ENCODE assay signal across 2 worm cellular contexts in the genomic region with DNA sequence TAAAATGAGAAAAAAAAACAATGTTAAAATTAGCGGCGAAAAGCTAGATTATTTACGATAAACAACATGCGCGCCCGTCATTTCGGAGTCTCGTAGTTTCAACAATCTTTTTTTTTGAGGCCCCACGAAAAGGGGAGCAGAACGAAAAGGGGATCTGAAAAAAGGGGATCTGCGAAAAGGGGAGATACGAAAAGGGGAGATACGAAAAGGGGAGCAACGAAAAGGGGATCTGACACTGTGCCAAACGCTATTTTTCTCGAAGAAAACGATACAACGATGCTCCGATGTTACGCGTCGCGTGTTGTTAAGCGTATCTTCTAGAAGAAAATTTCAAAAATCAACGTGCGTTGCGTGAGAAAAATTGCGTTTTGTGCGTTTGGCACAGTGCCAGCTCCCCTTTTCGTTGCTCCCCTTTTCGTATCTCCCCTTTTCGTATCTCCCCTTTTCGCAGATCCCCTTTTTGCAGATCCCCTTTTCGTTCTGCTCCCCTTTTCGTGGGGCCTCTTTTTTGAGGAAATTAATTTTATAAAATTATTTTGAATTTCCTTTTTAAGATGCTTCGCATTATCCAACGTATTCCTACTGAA.
TF ChIP-seq lines count a peak whose summit lies in the region.

A gene (plus strand): TSS at position 549 of the 587 bp plus-strand sequence.

TF ChIP-seq in whole organism, L4 larva, 104 proteins besides CTCF, POLR2A, EP300 and RAD21 (continued from another document):
- peak; percentile 76 for TF ChIP-seq snpc-1.2 (GFP tag; IDR thresholded peaks at IDR 0.05; lab: Robert Waterston, UW)
- peak; percentile 34 for TF ChIP-seq hlh-30 (tag; optimal IDR thresholded peaks at IDR 0.05; lab: Kevin White, UChicago; ENCODE audit: insufficient read depth)
- TF ChIP-seq nhr-42 (GFP tag; IDR thresholded peaks at IDR 0.05; lab: Robert Waterston, UW), result peak; percentile 62; the same call in 1 of the 2 replicates
- TF ChIP-seq D1046.2 (GFP tag; IDR thresholded peaks at IDR 0.05; lab: Robert Waterston, UW), result peak; percentile 76
- peak in 1 of 2 experiments; percentile 89; a peak in 2 of 4 replicates for TF ChIP-seq madf-5 (GFP tag; IDR thresholded peaks at IDR 0.05; lab: Robert Waterston, UW)
- TF ChIP-seq mep-1 (tag; optimal IDR thresholded peaks at IDR 0.05; lab: Kevin White, UChicago), result peak; percentile 78
- TF ChIP-seq arid-1 (GFP tag; conservative IDR thresholded peaks at IDR 0.05; lab: Robert Waterston, UW), result peak; percentile 66
- peak; percentile 11 for TF ChIP-seq sdz-12 (GFP tag; optimal IDR thresholded peaks at IDR 0.05; lab: Kevin White, UChicago)
- 0 out of 2 replicates have a peak, but pooled peaks have one; percentile 53 for TF ChIP-seq tra-1 (GFP tag; IDR thresholded peaks at IDR 0.05; lab: Robert Waterston, UW)
- peak; percentile 34 for TF ChIP-seq nhr-6 (tag; optimal IDR thresholded peaks at IDR 0.05; lab: Kevin White, UChicago)
- TF ChIP-seq unc-130 (GFP tag; optimal IDR thresholded peaks at IDR 0.05; lab: Kevin White, UChicago), result peak; percentile 82
- peak; percentile 59 for TF ChIP-seq mxl-3 (GFP tag; optimal IDR thresholded peaks at IDR 0.05; lab: Kevin White, UChicago)
- TF ChIP-seq dpl-1 (GFP tag; optimal IDR thresholded peaks at IDR 0.05; lab: Kevin White, UChicago), result peak; percentile 74
- peak; percentile 68 for TF ChIP-seq aha-1 (tag; lab: Kevin White, UChicago)
- TF ChIP-seq hlh-11 (tag; optimal IDR thresholded peaks at IDR 0.05; lab: Kevin White, UChicago), result peak; percentile 29
- TF ChIP-seq egl-43 (GFP tag; IDR thresholded peaks at IDR 0.05; lab: Robert Waterston, UW), result peak; percentile 67; the same call in 1 of the 2 replicates
- TF ChIP-seq madf-9 (GFP tag; conservative IDR thresholded peaks at IDR 0.05; lab: Robert Waterston, UW), result peak; percentile 70; the same call in 1 of the 2 replicates
- peak; percentile 41 for TF ChIP-seq nhr-11 (tag; optimal IDR thresholded peaks at IDR 0.05; lab: Kevin White, UChicago)
- TF ChIP-seq F37D6.2 (tag; optimal IDR thresholded peaks at IDR 0.05; lab: Kevin White, UChicago), result peak; percentile 16
- TF ChIP-seq dmd-6 (GFP tag; IDR thresholded peaks at IDR 0.05; lab: Robert Waterston, UW), result peak; percentile 71
- peak in 1 of 2 experiments; percentile 73 for TF ChIP-seq hif-1 (tag; optimal IDR thresholded peaks at IDR 0.05; lab: Kevin White, UChicago)
- TF ChIP-seq ceh-20 (GFP tag; IDR thresholded peaks at IDR 0.05; lab: Robert Waterston, UW), result peak; percentile 72; the same call in 1 of the 2 replicates
- TF ChIP-seq lin-29 (GFP tag; IDR thresholded peaks at IDR 0.05; lab: Robert Waterston, UW), result 0 out of 2 replicates have a peak, but pooled peaks have one; percentile 31
- TF ChIP-seq mdt-29 (GFP tag; IDR thresholded peaks at IDR 0.05; lab: Robert Waterston, UW), result peak; percentile 6; the same call in 1 of the 2 replicates

TF ChIP-seq in whole organism, late embryonic, 69 proteins besides CTCF, POLR2A, EP300 and RAD21 (continued from another document):
- TF ChIP-seq ceh-19 (GFP tag; optimal IDR thresholded peaks at IDR 0.05; lab: Kevin White, UChicago) (peak; percentile 70), pqm-1 (tag; optimal IDR thresholded peaks at IDR 0.05; lab: Kevin White, UChicago) (peak; percentile 66), hlh-6 (tag; optimal IDR thresholded peaks at IDR 0.05; lab: Kevin White, UChicago) (peak; percentile 64), ceh-31 (tag; optimal IDR thresholded peaks at IDR 0.05; lab: Kevin White, UChicago) (peak; percentile 98), F13H6.1 (tag; optimal IDR thresholded peaks at IDR 0.05; lab: Kevin White, UChicago) (peak; percentile 90), unc-3 (GFP tag; conservative IDR thresholded peaks at IDR 0.05; lab: Robert Waterston, UW) (peak; percentile 67), unc-3 (tag; optimal IDR thresholded peaks at IDR 0.05; lab: Kevin White, UChicago) (peak; percentile 3), ztf-16 (tag; optimal IDR thresholded peaks at IDR 0.05; lab: Kevin White, UChicago) (peak; percentile 20), C08G9.2 (tag; optimal IDR thresholded peaks at IDR 0.05; lab: Kevin White, UChicago) (peak; percentile 91), madf-2 (tag; optimal IDR thresholded peaks at IDR 0.05; lab: Kevin White, UChicago) (peak; percentile 4), pha-2 (tag; optimal IDR thresholded peaks at IDR 0.05; lab: Kevin White, UChicago) (peak; percentile 6), unc-42 (tag; optimal IDR thresholded peaks at IDR 0.05; lab: Kevin White, UChicago) (peak; percentile 81), ceh-18 (tag; optimal IDR thresholded peaks at IDR 0.05; lab: Kevin White, UChicago) (peak; percentile 58)
